Worm (Caenorhabditis elegans): Measurements from ENCODE around the gene C14E2.11.

The C14E2.11 gene

DNA sequence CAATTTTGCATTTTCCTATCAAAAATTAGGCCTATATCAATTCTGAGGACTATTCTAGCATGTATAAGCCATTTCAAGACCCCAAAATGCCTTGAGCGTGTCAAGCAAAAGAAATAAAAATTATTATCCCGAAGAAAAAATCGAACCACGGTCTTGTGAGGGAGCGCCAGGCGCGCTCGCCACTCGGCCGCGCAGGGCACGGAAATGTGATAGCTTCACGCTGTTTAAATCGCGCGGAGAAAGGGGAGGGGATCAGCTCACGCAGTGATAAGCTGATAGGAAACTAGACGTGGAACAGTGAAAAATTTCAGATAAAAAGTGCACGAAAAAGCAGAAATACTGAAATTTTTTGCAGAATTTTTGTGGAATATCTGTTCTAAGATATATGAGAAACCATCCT is 36.4 kb downstream of the C14E2.11 start (continued):
- no peak for TF ChIP-seq Y116A8C.19 (tag; optimal IDR thresholded peaks at IDR 0.05; ENCODE audit: borderline replicate concordance)
- no peak for TF ChIP-seq sptf-1 (tag; optimal IDR thresholded peaks at IDR 0.05)
- TF ChIP-seq skn-1 (tag; optimal IDR thresholded peaks at IDR 0.05), result peak; percentile 73
- no peak for TF ChIP-seq pag-3 (tag; optimal IDR thresholded peaks at IDR 0.05; ENCODE audit: borderline replicate concordance, insufficient read depth)
- no peak for TF ChIP-seq vab-15 (tag; optimal IDR thresholded peaks at IDR 0.05)
- TF ChIP-seq nhr-90 (tag; optimal IDR thresholded peaks at IDR 0.05; ENCODE audit: poor library complexity), result peak; percentile 67
- no peak for TF ChIP-seq nhr-85 (tag)
- TF ChIP-seq efl-3 (GFP tag; optimal IDR thresholded peaks at IDR 0.05), result no peak
- no peak for TF ChIP-seq lin-39 (tag; optimal IDR thresholded peaks at IDR 0.05)
- no peak for TF ChIP-seq ceh-8 (GFP tag; optimal IDR thresholded peaks at IDR 0.05)
- TF ChIP-seq fos-1 (tag; optimal IDR thresholded peaks at IDR 0.05), result no peak
- TF ChIP-seq tbx-2 (tag; optimal IDR thresholded peaks at IDR 0.05), result peak; percentile 25
- TF ChIP-seq unc-98 (GFP tag; IDR thresholded peaks at IDR 0.05), result no peak
- no peak for TF ChIP-seq tlp-1 (tag; optimal IDR thresholded peaks at IDR 0.05)
- TF ChIP-seq lsy-2 (tag; optimal IDR thresholded peaks at IDR 0.05), result peak in 1 of 2 experiments; percentile 16
- TF ChIP-seq xbp-1 (tag; optimal IDR thresholded peaks at IDR 0.05), result peak; percentile 6
- no peak for TF ChIP-seq lir-3 (tag; optimal IDR thresholded peaks at IDR 0.05; ENCODE audit: poor library complexity)
- peak; percentile 40 for TF ChIP-seq nhr-20 (tag; optimal IDR thresholded peaks at IDR 0.05)
- TF ChIP-seq aly-2 (tag; optimal IDR thresholded peaks at IDR 0.05), result no peak
- peak; percentile 45 for TF ChIP-seq swsn-7 (tag; optimal IDR thresholded peaks at IDR 0.05)
- TF ChIP-seq ztf-11 (tag; optimal IDR thresholded peaks at IDR 0.05), result peak in 1 of 2 experiments; percentile 36
- TF ChIP-seq dsc-1 (tag; optimal IDR thresholded peaks at IDR 0.05), result peak; percentile 57
- TF ChIP-seq sup-37 (GFP tag; optimal IDR thresholded peaks at IDR 0.05), result no peak
- TF ChIP-seq nhr-76 (tag; optimal IDR thresholded peaks at IDR 0.05), result no peak
- no peak for TF ChIP-seq ceh-88 (GFP tag; IDR thresholded peaks at IDR 0.05)
- peak; percentile 32 for TF ChIP-seq elt-2 (tag; optimal IDR thresholded peaks at IDR 0.05)

DNA sequence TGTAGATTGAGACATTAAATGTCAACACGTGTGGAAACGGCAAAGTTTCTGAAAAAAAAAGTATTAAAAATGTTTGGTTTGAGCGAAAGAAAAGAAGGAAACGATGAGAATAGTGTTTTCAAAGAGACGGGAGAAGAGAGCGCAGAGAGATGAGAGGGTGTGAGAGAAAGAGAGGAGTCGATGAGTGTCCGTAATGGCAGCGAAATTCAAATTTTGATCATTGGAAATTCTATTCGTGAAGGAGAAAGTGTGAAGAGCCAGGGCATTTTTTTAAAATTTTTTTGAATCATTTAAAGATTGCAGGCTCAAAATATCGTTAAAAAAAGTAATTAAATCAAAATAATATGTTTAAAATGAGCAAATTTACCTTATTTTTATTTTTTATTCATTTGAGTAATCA is 44.2 kb downstream of the C14E2.11 start, which contains the start of gene T26C11.4:
TSS of gene T26C11.4 (minus strand) at position 54 of the 400 bp plus-strand sequence.
- TF ChIP-seq pag-3 (tag; optimal IDR thresholded peaks at IDR 0.05; ENCODE audit: borderline replicate concordance, insufficient read depth), result no peak
- peak; percentile 21 for TF ChIP-seq rnt-1 (tag; optimal IDR thresholded peaks at IDR 0.05)
- TF ChIP-seq lin-35 (GFP tag; optimal IDR thresholded peaks at IDR 0.05), result peak; percentile 49 to 88
- TF ChIP-seq fos-1 (tag; optimal IDR thresholded peaks at IDR 0.05), result no peak
- no peak for TF ChIP-seq C16A3.4 (tag; optimal IDR thresholded peaks at IDR 0.05)
- peak; percentile 8 for TF ChIP-seq tbx-2 (tag; optimal IDR thresholded peaks at IDR 0.05)
- no peak for TF ChIP-seq efl-3 (GFP tag; optimal IDR thresholded peaks at IDR 0.05)
- TF ChIP-seq zag-1 (tag; optimal IDR thresholded peaks at IDR 0.05), result no peak
- TF ChIP-seq nhr-237 (tag; optimal IDR thresholded peaks at IDR 0.05), result no peak
- TF ChIP-seq nhr-47 (tag; optimal IDR thresholded peaks at IDR 0.05), result peak; percentile 47
- no peak for TF ChIP-seq nhr-28 (tag; optimal IDR thresholded peaks at IDR 0.05)
- no peak for TF ChIP-seq unc-98 (GFP tag; IDR thresholded peaks at IDR 0.05)
- TF ChIP-seq nhr-90 (tag; optimal IDR thresholded peaks at IDR 0.05; ENCODE audit: poor library complexity), result no peak
- no peak for TF ChIP-seq F16B12.6 (tag; optimal IDR thresholded peaks at IDR 0.05)
- no peak for TF ChIP-seq zip-4 (GFP tag; optimal IDR thresholded peaks at IDR 0.05)
- no peak for TF ChIP-seq nhr-12 (tag; optimal IDR thresholded peaks at IDR 0.05)
- TF ChIP-seq ztf-4 (tag; optimal IDR thresholded peaks at IDR 0.05), result no peak
- TF ChIP-seq lin-15B (tag; optimal IDR thresholded peaks at IDR 0.05), result no peak
- peak; percentile 36 for TF ChIP-seq nhr-71 (tag; optimal IDR thresholded peaks at IDR 0.05)
- no peak for TF ChIP-seq dsc-1 (tag; optimal IDR thresholded peaks at IDR 0.05)
- TF ChIP-seq fkh-8 (tag; optimal IDR thresholded peaks at IDR 0.05), result no peak
- TF ChIP-seq snpc-4 (tag; optimal IDR thresholded peaks at IDR 0.05), result no peak
- no peak for TF ChIP-seq unc-30 (tag; optimal IDR thresholded peaks at IDR 0.05)
- peak; percentile 67 to 77 (median 72) for TF ChIP-seq dpl-1 (GFP tag; optimal IDR thresholded peaks at IDR 0.05)
- TF ChIP-seq Y116A8C.19 (tag; optimal IDR thresholded peaks at IDR 0.05; ENCODE audit: borderline replicate concordance), result no peak
- no peak for TF ChIP-seq ztf-11 (tag; optimal IDR thresholded peaks at IDR 0.05)
- TF ChIP-seq snu-23 (GFP tag; optimal IDR thresholded peaks at IDR 0.05), result peak; percentile 50
- TF ChIP-seq alr-1 (tag; optimal IDR thresholded peaks at IDR 0.05; ENCODE audit: borderline replicate concordance), result no peak
- no peak for TF ChIP-seq unc-62 (GFP tag; optimal IDR thresholded peaks at IDR 0.05)
- TF ChIP-seq ceh-82 (tag; optimal IDR thresholded peaks at IDR 0.05), result peak in 1 of 3 experiments; percentile 38
- no peak for TF ChIP-seq hlh-17 (GFP tag; optimal IDR thresholded peaks at IDR 0.05; ENCODE audit: borderline replicate concordance)
- TF ChIP-seq vab-15 (tag; optimal IDR thresholded peaks at IDR 0.05), result no peak
- TF ChIP-seq egl-13 (tag; optimal IDR thresholded peaks at IDR 0.05), result peak; percentile 6
- TF ChIP-seq mep-1 (tag; optimal IDR thresholded peaks at IDR 0.05), result no peak
- no peak for TF ChIP-seq nhr-85 (tag)
